Worm (Caenorhabditis elegans) whole organism, L3 larva: ENCODE measurements around the gene AH10.4.

Source experiments
- R02D3.7 ChIP-seq: fragments of 150-350 bp; optimal IDR thresholded peaks from 2 replicates; lab custom pipeline; 2014; ENCODE audit warnings: missing biosample characterization, missing genetic modification characterization
- ama-1 ChIP-seq: fragments of 150-350 bp; optimal IDR thresholded peaks from 2 replicates; lab custom pipeline; 2018
- egl-27 ChIP-seq: sonication (generic microtip); optimal IDR thresholded peaks from 4 replicates; lab custom pipeline; 2017; ENCODE audit warnings: missing biosample characterization, missing genetic modification reagents, missing genetic modification characterization
- elt-3 ChIP-seq, 3 experiments: fragments of 150-350 bp in 1 of 3; sonication (generic microtip) in 2 of 3; optimal IDR thresholded peaks; 2 replicates in 2 of 3; 4 replicates in 1 of 3; lab custom pipeline; 2014 to 2017; ENCODE audit warnings: missing biosample characterization in 3 of 3, missing genetic modification characterization in 3 of 3
- eor-1 ChIP-seq, 2 experiments: fragments of 150-350 bp; optimal IDR thresholded peaks; 2 replicates each; lab custom pipeline; 2014 to 2018; ENCODE audit warnings: missing biosample characterization in 2 of 2, missing genetic modification characterization in 2 of 2
- jun-1 ChIP-seq: fragments of 150-350 bp; optimal IDR thresholded peaks from 2 replicates; lab custom pipeline; 2014; ENCODE audit warnings: missing biosample characterization, missing genetic modification reagents, missing genetic modification characterization
- nhr-12 ChIP-seq: fragments of 150-350 bp; optimal IDR thresholded peaks from 2 replicates; lab custom pipeline; 2014; ENCODE audit warnings: missing biosample characterization, missing genetic modification characterization
- nhr-23 ChIP-seq: fragments of 150-350 bp; optimal IDR thresholded peaks from 2 replicates; lab custom pipeline; 2014; ENCODE audit warnings: missing biosample characterization, missing genetic modification reagents, missing genetic modification characterization
- nhr-77 ChIP-seq: fragments of 150-350 bp; optimal IDR thresholded peaks from 2 replicates; lab custom pipeline; 2014; ENCODE audit warnings: missing biosample characterization, missing genetic modification characterization
- pqm-1 ChIP-seq: fragments of 150-350 bp; optimal IDR thresholded peaks from 2 replicates; lab custom pipeline; 2017; ENCODE audit warnings: missing biosample characterization, missing genetic modification characterization, inconsistent platforms
- snpc-4 ChIP-seq: fragments of 150-350 bp; optimal IDR thresholded peaks from 2 replicates; lab custom pipeline; 2014; ENCODE audit warnings: missing biosample characterization, missing genetic modification characterization
- tbx-2 ChIP-seq: sonication (generic microtip); optimal IDR thresholded peaks from 2 replicates; lab custom pipeline; 2016; ENCODE audit warnings: mild to moderate bottlenecking, missing genetic modification characterization, missing compliant biosample characterization
- unc-62 ChIP-seq: fragments of 150-350 bp; sonication (generic microtip); optimal IDR thresholded peaks from 4 replicates; lab custom pipeline; 2014; ENCODE audit warnings: missing biosample characterization, missing genetic modification reagents, missing genetic modification characterization
- ztf-4 ChIP-seq: fragments of 150-350 bp; optimal IDR thresholded peaks from 2 replicates; lab custom pipeline; 2014; ENCODE audit warnings: missing biosample characterization, missing genetic modification characterization

- TF ChIP-seq nhr-23 (no peak), pqm-1 (tag; lab: Kevin White, UChicago) (no peak), R02D3.7 (tag; lab: Kevin White, UChicago) (no peak), jun-1 (tag; lab: Kevin White, UChicago) (no peak), tbx-2 (tag; lab: Kevin White, UChicago) (no peak), elt-3 (tag; optimal IDR thresholded peaks at IDR 0.05; lab: Kevin White, UChicago) (no peak), nhr-77 (tag; lab: Kevin White, UChicago) (no peak), egl-27 (no peak), nhr-12 (tag; lab: Kevin White, UChicago) (no peak), eor-1 (tag; optimal IDR thresholded peaks at IDR 0.05; lab: Kevin White, UChicago) (no peak), ama-1 (lab: Kevin White, UChicago) (no peak), ztf-4 (tag; lab: Kevin White, UChicago) (no peak), unc-62 (GFP tag; lab: Kevin White, UChicago) (no peak), snpc-4 (tag; lab: Kevin White, UChicago) (no peak)
Observed at ce11 chrV:14088051-14088450, 49.6 kb downstream of the AH10.4 start, which contains the start of gene D1086.19.
